Fruit fly (Drosophila melanogaster) whole organism: ENCODE results near the gene CG13461.

Experiments used
- CG8478 ChIP-seq: fragments of >200 bp; optimal IDR thresholded peaks from 2 replicates; lab custom pipeline; 2018; ENCODE audit warnings: inconsistent platforms
- Dll ChIP-seq: fragments of >200 bp; optimal IDR thresholded peaks from 2 replicates; lab custom pipeline; 2017
- EcR ChIP-seq, 2 experiments: fragments of >200 bp; optimal IDR thresholded peaks; 2 replicates each; lab custom pipeline; 2017; ENCODE audit warnings: missing biosample characterization in 2 of 2, missing genetic modification characterization in 2 of 2, missing genetic modification reagents in 2 of 2
- pan ChIP-seq: fragments of >200 bp; optimal IDR thresholded peaks from 2 replicates; lab custom pipeline; 2017
- psq ChIP-seq: fragments of >200 bp; optimal IDR thresholded peaks from 2 replicates; lab custom pipeline; 2017
- usp ChIP-seq: fragments of >200 bp; optimal IDR thresholded peaks from 2 replicates; lab custom pipeline; 2017; ENCODE audit warnings: missing biosample characterization, missing genetic modification characterization, mixed read lengths

dm6 chr3L:15010601-15011000, 41.7 kb downstream of the CG13461 start:
- TF ChIP-seq CG8478 (lab: Kevin White, UChicago) (no peak), EcR (GFP tag; optimal IDR thresholded peaks at IDR 0.05; lab: Kevin White, UChicago) (no peak), psq (lab: Kevin White, UChicago) (no peak), usp (no peak), pan (lab: Kevin White, UChicago) (no peak), Dll (lab: Kevin White, UChicago) (no peak)
